Worm (Caenorhabditis elegans) whole organism, mixed stage, embryonic: Measurements from ENCODE around the gene R04B3.1.
A peak's percentile ranks its signal among the peaks of the same experiment; 100 is the strongest.

ENCODE experiments used
- M03D4.4 ChIP-seq: sonication (generic microtip); optimal IDR thresholded peaks from 2 replicates; lab custom pipeline; 2017; ENCODE audit warnings: mild to moderate bottlenecking, missing genetic modification characterization, missing compliant biosample characterization
- bed-3 ChIP-seq: fragments of 200-800 bp; sonication (Bioruptor generic); optimal IDR thresholded peaks from 3 replicates; lab custom pipeline; 2018; ENCODE audit warnings: mild to moderate bottlenecking, missing genetic modification characterization, moderate library complexity, missing compliant biosample characterization
- blmp-1 ChIP-seq: fragments of 150-350 bp; optimal IDR thresholded peaks from 2 replicates; lab custom pipeline; 2014; ENCODE audit warnings: missing biosample characterization, missing genetic modification characterization
- ceh-39 ChIP-seq: fragments of 150-350 bp; optimal IDR thresholded peaks from 2 replicates; lab custom pipeline; 2014; ENCODE audit warnings: missing biosample characterization, missing genetic modification characterization
- ceh-43 ChIP-seq: fragments of 200-800 bp; sonication (Bioruptor generic); optimal IDR thresholded peaks from 2 replicates; lab custom pipeline; 2018; ENCODE audit warnings: mild to moderate bottlenecking, missing genetic modification characterization, moderate library complexity, missing compliant biosample characterization
- ceh-83 ChIP-seq: fragments of 200-800 bp; sonication (Bioruptor generic); optimal IDR thresholded peaks from 2 replicates; lab custom pipeline; 2018; ENCODE audit warnings: mild to moderate bottlenecking, missing genetic modification characterization, missing compliant biosample characterization
- ces-1 ChIP-seq: fragments of 150-350 bp; optimal IDR thresholded peaks from 2 replicates; lab custom pipeline; 2014; ENCODE audit warnings: missing biosample characterization, missing genetic modification reagents, missing genetic modification characterization
- cnd-1 ChIP-seq: fragments of 200-800 bp; sonication (Bioruptor generic); optimal IDR thresholded peaks from 2 replicates; lab custom pipeline; 2018; ENCODE audit warnings: mild to moderate bottlenecking, missing genetic modification characterization, missing compliant biosample characterization
- drap-1 ChIP-seq: fragments of 200-800 bp; sonication (Bioruptor generic); optimal IDR thresholded peaks from 3 replicates; lab custom pipeline; 2018; ENCODE audit warnings: mild to moderate bottlenecking, missing genetic modification characterization, missing compliant biosample characterization
- elt-1 ChIP-seq: sonication (generic microtip); optimal IDR thresholded peaks from 2 replicates; lab custom pipeline; 2017; ENCODE audit warnings: missing genetic modification characterization, mild to moderate bottlenecking, missing compliant biosample characterization, antibody characterized with exemption, moderate library complexity, borderline replicate concordance; ENCODE audit not compliant: insufficient read depth
- elt-3 ChIP-seq: fragments of 150-350 bp; optimal IDR thresholded peaks from 2 replicates; lab custom pipeline; 2014; ENCODE audit warnings: missing biosample characterization, missing genetic modification characterization
- flh-1 ChIP-seq: fragments of 200-800 bp; sonication (Bioruptor generic); optimal IDR thresholded peaks from 2 replicates; lab custom pipeline; 2018; ENCODE audit warnings: mild to moderate bottlenecking, missing genetic modification characterization, moderate library complexity, missing compliant biosample characterization
- ham-2 ChIP-seq: fragments of 200-800 bp; sonication (Bioruptor generic); optimal IDR thresholded peaks from 2 replicates; lab custom pipeline; 2018; ENCODE audit warnings: mild to moderate bottlenecking, missing genetic modification characterization, missing compliant biosample characterization
- hlh-1 ChIP-seq: fragments of 150-350 bp; optimal IDR thresholded peaks from 2 replicates; lab custom pipeline; 2014; ENCODE audit warnings: missing biosample characterization, missing genetic modification reagents, missing genetic modification characterization
- lin-13 ChIP-seq: fragments of 150-350 bp; optimal IDR thresholded peaks from 2 replicates; lab custom pipeline; 2014; ENCODE audit warnings: missing biosample characterization, missing genetic modification characterization
- lin-32 ChIP-seq: fragments of 200-800 bp; sonication (Bioruptor generic); optimal IDR thresholded peaks from 2 replicates; lab custom pipeline; 2018; ENCODE audit warnings: mild to moderate bottlenecking, missing genetic modification characterization, missing compliant biosample characterization
- lsy-2 ChIP-seq: fragments of 150-350 bp; optimal IDR thresholded peaks from 2 replicates; lab custom pipeline; 2014; ENCODE audit warnings: missing biosample characterization, missing genetic modification characterization
- mab-5 ChIP-seq: fragments of 150-350 bp; optimal IDR thresholded peaks from 2 replicates; lab custom pipeline; 2014; ENCODE audit warnings: missing biosample characterization, missing genetic modification characterization
- mep-1 ChIP-seq: fragments of 150-350 bp; optimal IDR thresholded peaks from 2 replicates; lab custom pipeline; 2017; ENCODE audit warnings: missing biosample characterization, missing genetic modification reagents, missing genetic modification characterization, inconsistent platforms
- mls-2 ChIP-seq: sonication (generic microtip); optimal IDR thresholded peaks from 2 replicates; lab custom pipeline; 2016; ENCODE audit warnings: mild to moderate bottlenecking, missing genetic modification characterization, moderate library complexity, missing compliant biosample characterization
- nhr-12 ChIP-seq: fragments of 150-350 bp; optimal IDR thresholded peaks from 2 replicates; lab custom pipeline; 2014; ENCODE audit warnings: missing biosample characterization, missing genetic modification characterization
- nhr-2 ChIP-seq: fragments of 150-350 bp; optimal IDR thresholded peaks from 2 replicates; lab custom pipeline; 2014; ENCODE audit warnings: missing biosample characterization, missing genetic modification characterization
- nhr-237 ChIP-seq: fragments of 150-350 bp; optimal IDR thresholded peaks from 2 replicates; lab custom pipeline; 2014; ENCODE audit warnings: missing biosample characterization, missing genetic modification characterization
- nhr-28 ChIP-seq: fragments of 150-350 bp; optimal IDR thresholded peaks from 2 replicates; lab custom pipeline; 2014; ENCODE audit warnings: missing biosample characterization, missing genetic modification characterization
- nhr-76 ChIP-seq: sonication (generic microtip); optimal IDR thresholded peaks from 2 replicates; lab custom pipeline; 2017; ENCODE audit warnings: missing biosample characterization, missing genetic modification characterization
- pha-4 ChIP-seq: fragments of 150-350 bp; optimal IDR thresholded peaks from 2 replicates; lab custom pipeline; 2018; ENCODE audit warnings: missing biosample characterization, missing genetic modification reagents, missing genetic modification characterization
- sem-2 ChIP-seq: fragments of 200-800 bp; sonication (Bioruptor generic); optimal IDR thresholded peaks from 2 replicates; lab custom pipeline; 2018; ENCODE audit warnings: mild to moderate bottlenecking, missing genetic modification characterization, missing compliant biosample characterization
- snpc-4 ChIP-seq: fragments of 150-350 bp; optimal IDR thresholded peaks from 2 replicates; lab custom pipeline; 2014; ENCODE audit warnings: missing biosample characterization, missing genetic modification characterization
- sptf-1 ChIP-seq: sonication (generic microtip); optimal IDR thresholded peaks from 2 replicates; lab custom pipeline; 2017; ENCODE audit warnings: mild to moderate bottlenecking, missing genetic modification characterization, moderate library complexity, missing compliant biosample characterization
- tbx-8 ChIP-seq: fragments of 200-800 bp; sonication (Bioruptor generic); optimal IDR thresholded peaks from 2 replicates; lab custom pipeline; 2018; ENCODE audit warnings: mild to moderate bottlenecking, missing genetic modification characterization, moderate library complexity, missing compliant biosample characterization
- unc-39 ChIP-seq: fragments of 150-350 bp; optimal IDR thresholded peaks from 2 replicates; lab custom pipeline; 2014; ENCODE audit warnings: missing biosample characterization, missing genetic modification characterization
- unc-62 ChIP-seq: fragments of 150-350 bp; optimal IDR thresholded peaks from 2 replicates; lab custom pipeline; 2014; ENCODE audit warnings: missing biosample characterization, missing genetic modification reagents, missing genetic modification characterization
- zip-8 ChIP-seq: fragments of 150-350 bp; optimal IDR thresholded peaks from 2 replicates; lab custom pipeline; 2014; ENCODE audit warnings: missing biosample characterization, missing genetic modification characterization
- ztf-11 ChIP-seq: fragments of 150-350 bp; optimal IDR thresholded peaks from 2 replicates; lab custom pipeline; 2014; ENCODE audit warnings: missing biosample characterization, missing genetic modification characterization

R04B3.1 gene

DNA sequence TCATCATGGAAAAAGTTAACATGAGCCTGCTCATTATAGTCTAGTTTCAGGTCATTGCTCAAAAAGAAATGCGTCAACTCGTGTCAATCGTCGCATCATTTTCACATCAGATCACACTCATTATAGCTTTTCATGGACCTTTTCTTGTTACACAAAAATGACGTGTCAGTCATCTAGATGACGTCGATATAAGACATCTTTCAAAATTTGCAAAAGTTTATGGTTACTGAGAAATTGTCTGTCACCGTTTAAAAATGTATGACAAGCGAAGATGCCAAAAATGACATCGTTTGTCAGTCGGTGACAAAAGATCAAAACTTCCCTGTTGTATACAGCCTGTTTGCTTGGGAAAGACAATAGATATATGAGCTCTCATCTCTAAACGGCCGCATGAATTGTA lies 30.0 kb downstream of the R04B3.1 start:
- TF ChIP-seq ham-2 (GFP tag; lab: Kevin White, UChicago) (no peak), bed-3 (no peak), nhr-76 (no peak), zip-8 (tag; lab: Kevin White, UChicago) (no peak), flh-1 (GFP tag; lab: Kevin White, UChicago) (no peak), unc-39 (no peak), sem-2 (GFP tag; lab: Kevin White, UChicago) (no peak), nhr-2 (tag; lab: Kevin White, UChicago) (no peak), M03D4.4 (no peak), mls-2 (tag; lab: Kevin White, UChicago) (no peak), mep-1 (no peak), ces-1 (no peak)

DNA sequence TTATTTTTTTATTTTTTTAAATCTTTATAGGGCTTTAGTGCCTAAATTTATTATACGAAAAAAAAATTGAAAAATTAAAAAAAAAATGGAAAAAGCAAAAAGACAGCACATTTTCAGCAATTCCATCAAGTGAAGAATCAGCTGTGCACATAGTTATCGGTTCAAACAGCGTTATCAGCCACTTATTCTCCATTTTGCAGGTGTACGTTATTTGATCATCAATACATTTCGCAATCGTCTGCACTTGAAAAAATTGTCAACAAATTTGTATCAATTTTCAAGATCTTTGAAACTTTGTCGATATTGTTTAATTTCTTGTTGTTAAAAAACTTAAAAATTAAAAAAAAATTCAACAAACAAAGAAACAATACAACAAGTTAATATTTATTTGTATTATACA lies 31.5 kb downstream of the R04B3.1 start:
- TF ChIP-seq nhr-237 (tag; lab: Kevin White, UChicago) (no peak), mep-1 (no peak), zip-8 (tag; lab: Kevin White, UChicago) (no peak), nhr-28 (no peak), unc-39 (no peak), cnd-1 (tag; lab: Kevin White, UChicago) (no peak), flh-1 (GFP tag; lab: Kevin White, UChicago) (no peak), elt-1 (no peak), nhr-12 (no peak), tbx-8 (GFP tag; lab: Kevin White, UChicago) (no peak), sptf-1 (no peak), lsy-2 (tag; lab: Kevin White, UChicago) (no peak), ces-1 (no peak), ham-2 (GFP tag; lab: Kevin White, UChicago) (no peak), unc-62 (no peak), mls-2 (tag; lab: Kevin White, UChicago) (no peak), ceh-83 (GFP tag; lab: Kevin White, UChicago) (no peak), nhr-76 (no peak), elt-3 (tag; lab: Kevin White, UChicago) (no peak)

DNA sequence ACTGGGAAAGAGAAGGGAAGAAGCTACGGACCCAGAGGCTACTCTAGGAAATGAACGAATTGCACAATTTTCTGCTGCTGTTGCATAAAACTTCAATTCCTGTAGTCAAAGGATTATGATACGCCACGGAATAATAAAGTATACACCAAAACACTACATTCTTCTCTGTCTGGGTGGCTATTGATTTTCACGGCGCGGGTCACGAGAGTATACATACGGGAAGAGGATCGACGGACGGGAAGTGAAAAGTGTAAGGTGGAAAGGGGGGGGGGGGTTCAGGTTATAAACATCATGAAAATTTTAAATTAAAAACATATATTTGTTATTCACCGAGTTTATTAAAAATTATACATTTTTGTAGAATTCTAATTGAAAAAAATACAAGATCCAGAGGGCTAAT lies 31.9 kb downstream of the R04B3.1 start:
- TF ChIP-seq bed-3, result no peak
- TF ChIP-seq elt-3 (tag; lab: Kevin White, UChicago), result no peak
- no peak for TF ChIP-seq sptf-1
- TF ChIP-seq ces-1, result no peak
- TF ChIP-seq ztf-11 (tag; lab: Kevin White, UChicago), result no peak
- no peak for TF ChIP-seq mab-5 (tag; lab: Kevin White, UChicago)
- no peak for TF ChIP-seq cnd-1 (tag; lab: Kevin White, UChicago)
- no peak for TF ChIP-seq zip-8 (tag; lab: Kevin White, UChicago)
- no peak for TF ChIP-seq nhr-12
- no peak for TF ChIP-seq nhr-76
- TF ChIP-seq, all 35 proteins: peak for 0

DNA sequence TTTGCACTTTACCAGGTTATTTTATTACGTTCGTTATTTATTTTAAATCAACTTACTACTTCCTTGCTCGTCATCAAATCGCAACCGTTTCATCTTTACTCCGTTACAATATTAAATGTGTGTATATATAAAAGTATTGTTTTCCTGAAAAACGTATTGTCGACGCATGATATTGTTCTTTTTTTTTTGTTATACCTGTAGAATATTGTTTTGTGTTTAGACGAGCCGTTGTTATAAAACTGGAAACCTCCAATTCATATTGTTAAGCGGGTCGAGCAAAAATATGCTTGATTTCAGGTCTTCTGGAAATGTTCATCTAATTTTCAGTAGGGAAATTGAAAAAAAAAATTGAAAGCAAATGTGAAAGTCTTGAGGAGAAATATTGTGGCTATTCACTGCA lies 32.3 kb downstream of the R04B3.1 start, which contains the start of gene gid-2:
gid-2 (minus strand) TSS at position 101 of the 400 bp plus-strand sequence.
- TF ChIP-seq elt-1, result no peak
- TF ChIP-seq ham-2 (GFP tag; lab: Kevin White, UChicago), result no peak
- TF ChIP-seq bed-3, result no peak
- no peak for TF ChIP-seq drap-1 (GFP tag; lab: Kevin White, UChicago)
- TF ChIP-seq elt-3 (tag; lab: Kevin White, UChicago), result no peak
- no peak for TF ChIP-seq unc-62
- no peak for TF ChIP-seq lin-13 (tag; lab: Kevin White, UChicago)
- TF ChIP-seq mls-2 (tag; lab: Kevin White, UChicago), result no peak

DNA sequence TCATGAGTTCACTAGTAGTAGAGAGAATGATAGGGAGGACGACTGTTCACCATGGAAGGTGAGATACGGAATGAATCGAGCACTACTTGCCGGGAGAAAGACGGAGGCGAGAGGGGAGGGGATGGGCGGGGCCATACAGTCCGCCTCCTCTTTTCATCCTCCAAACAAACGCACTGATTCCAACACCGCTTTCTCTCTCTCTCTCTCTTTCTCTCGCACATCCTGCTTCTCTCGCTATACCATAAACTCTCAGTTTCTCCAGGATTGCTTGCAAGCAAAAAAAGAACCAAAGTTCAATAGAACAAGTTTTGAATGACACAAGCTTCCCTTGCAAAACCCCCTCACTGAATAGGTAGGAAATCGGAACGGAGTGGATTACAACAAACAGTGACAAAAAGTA lies 35.9 kb downstream of the R04B3.1 start:
- no peak for TF ChIP-seq drap-1 (GFP tag; lab: Kevin White, UChicago)
- TF ChIP-seq nhr-76, result no peak
- TF ChIP-seq nhr-28, result no peak
- TF ChIP-seq ham-2 (GFP tag; lab: Kevin White, UChicago), result peak; percentile 2
- no peak for TF ChIP-seq unc-39
- peak; percentile 13 for TF ChIP-seq blmp-1 (tag; lab: Kevin White, UChicago)

DNA sequence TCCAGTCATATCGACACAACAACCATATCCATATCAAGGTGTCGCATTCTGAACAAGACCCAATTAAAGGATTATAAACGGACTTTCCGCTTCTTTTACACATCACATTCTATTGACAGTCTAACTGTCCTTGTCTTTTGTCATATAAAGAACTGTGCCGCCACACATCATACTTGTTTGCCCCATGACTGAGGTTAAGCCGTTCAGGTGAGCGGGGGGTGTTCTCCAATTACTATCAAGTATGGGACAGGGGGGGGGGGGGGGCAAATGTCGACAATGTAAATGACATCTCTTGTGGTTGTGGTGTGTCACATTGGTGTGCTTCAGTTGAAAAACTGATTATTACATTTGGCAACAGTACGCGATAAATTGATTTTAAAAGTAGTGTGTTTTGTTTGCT lies 37.4 kb downstream of the R04B3.1 start:
- peak; percentile 4 for TF ChIP-seq ham-2 (GFP tag; lab: Kevin White, UChicago)
- no peak for TF ChIP-seq elt-1
- TF ChIP-seq, all 35 proteins: peak for 1

DNA sequence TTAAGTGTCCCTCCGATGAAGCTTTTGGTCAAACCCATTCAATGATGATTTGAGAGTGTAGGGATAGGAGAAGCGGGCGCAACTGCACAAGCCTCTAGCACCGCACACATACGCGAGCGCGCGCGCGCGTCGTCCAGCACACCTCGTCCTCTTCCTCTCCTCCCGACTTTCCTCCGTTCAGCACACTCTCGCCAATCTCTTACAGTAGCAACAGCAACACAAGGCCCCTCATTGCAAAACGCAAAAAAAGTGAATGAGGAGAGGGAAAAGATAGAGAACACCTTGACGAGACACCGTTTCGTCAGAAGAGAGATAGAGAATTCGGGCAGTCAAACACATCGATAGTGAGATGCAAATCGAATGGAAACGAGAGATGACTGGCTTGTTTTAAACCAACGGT lies 38.7 kb downstream of the R04B3.1 start:
- TF ChIP-seq ztf-11 (tag; lab: Kevin White, UChicago) (no peak), nhr-237 (tag; lab: Kevin White, UChicago) (no peak), nhr-76 (no peak), unc-62 (peak; percentile 58), nhr-2 (tag; lab: Kevin White, UChicago) (no peak), snpc-4 (tag; lab: Kevin White, UChicago) (no peak), hlh-1 (tag; lab: Kevin White, UChicago) (peak; percentile 84), sptf-1 (peak; percentile 22), M03D4.4 (peak; percentile 64), blmp-1 (tag; lab: Kevin White, UChicago) (no peak), tbx-8 (GFP tag; lab: Kevin White, UChicago) (no peak), elt-1 (no peak), unc-39 (no peak), bed-3 (no peak), lin-13 (tag; lab: Kevin White, UChicago) (no peak), ceh-39 (tag; lab: Kevin White, UChicago) (peak; percentile 74), lin-32 (GFP tag; lab: Kevin White, UChicago) (no peak), sem-2 (GFP tag; lab: Kevin White, UChicago) (no peak), pha-4 (tag; lab: Kevin White, UChicago) (peak; percentile 49), flh-1 (GFP tag; lab: Kevin White, UChicago) (no peak), nhr-12 (no peak), drap-1 (GFP tag; lab: Kevin White, UChicago) (peak; percentile 2), ces-1 (no peak), mab-5 (tag; lab: Kevin White, UChicago) (no peak), mls-2 (tag; lab: Kevin White, UChicago) (peak; percentile 48), ceh-43 (GFP tag; lab: Kevin White, UChicago) (no peak), lsy-2 (tag; lab: Kevin White, UChicago) (peak; percentile 43)
